Fruit fly (Drosophila melanogaster): ENCODE data around the gene CG2962.

DNA sequence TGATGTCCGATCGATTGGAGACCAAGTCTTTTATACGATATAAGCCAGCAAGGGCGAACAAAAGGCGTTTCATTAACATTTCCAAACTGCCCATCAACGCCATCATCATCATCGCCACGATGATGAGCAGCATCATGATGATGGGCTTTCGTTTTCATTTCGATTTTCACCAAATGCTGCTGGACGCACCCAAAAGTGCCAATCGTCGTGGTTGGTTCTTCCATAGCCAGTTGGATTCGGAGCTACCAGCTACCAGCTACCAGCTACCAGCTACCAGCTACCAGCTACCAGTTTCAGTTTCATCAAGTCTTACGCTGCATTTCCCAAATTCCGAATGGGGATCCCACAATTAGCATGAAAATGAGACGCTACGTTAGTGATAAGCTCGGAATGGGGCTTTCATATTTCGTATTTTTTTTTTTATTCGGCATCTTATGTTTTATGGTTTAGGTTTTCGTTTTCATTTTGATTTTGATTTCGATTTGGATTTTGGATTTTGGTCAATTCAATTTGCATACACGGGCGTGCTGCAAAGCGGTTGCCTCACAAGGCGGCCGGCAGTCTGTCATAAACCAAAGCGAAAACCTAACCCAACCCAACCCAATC, at the start of gene CG2962:
- TF ChIP-seq CG8478 (optimal IDR thresholded peaks at IDR 0.05), result no peak
- TF ChIP-seq CTCF (optimal IDR thresholded peaks at IDR 0.05), result no peak

Data from S2 (cell line).